Fruit fly (Drosophila melanogaster) whole organism, embryonic: ENCODE measurements around the gene Tcs6.

Experiments
- Awh ChIP-seq: fragments of 200-800 bp; sonication (Bioruptor generic); IDR thresholded peaks from 2 replicates; pipeline ENCODE4, ENCODE4 v1.3.6; 2022; ENCODE audit warnings: missing biosample characterization, missing genetic modification characterization
- Bteb2 ChIP-seq: fragments of 200-800 bp; sonication (Bioruptor generic); optimal IDR thresholded peaks from 2 replicates; lab custom pipeline; 2016; ENCODE audit warnings: missing biosample characterization, missing genetic modification characterization
- CG10267 ChIP-seq: fragments of 200-800 bp; sonication (Bioruptor generic); optimal IDR thresholded peaks from 2 replicates; lab custom pipeline; 2018; ENCODE audit warnings: missing biosample characterization, mild to moderate bottlenecking, missing genetic modification characterization, moderate library complexity
- CG10959 ChIP-seq: fragments of 200-800 bp; sonication (Bioruptor generic); IDR thresholded peaks from 2 replicates; pipeline ENCODE4 v1.3.6; 2022; ENCODE audit warnings: missing biosample characterization, missing genetic modification characterization
- CG10979 ChIP-seq: fragments of 200-800 bp; sonication (Bioruptor generic); optimal IDR thresholded peaks from 2 replicates; lab custom pipeline; 2018; ENCODE audit warnings: missing biosample characterization, mild to moderate bottlenecking, missing genetic modification characterization, moderate library complexity
- CG11695 ChIP-seq: fragments of 200-800 bp; sonication (Bioruptor generic); IDR thresholded peaks from 3 replicates; pipeline ENCODE4 v1.3.6; 2022; ENCODE audit warnings: missing biosample characterization, missing genetic modification characterization
- CG14441 ChIP-seq: fragments of 200-800 bp; sonication (Bioruptor generic); IDR thresholded peaks from 2 replicates; pipeline ENCODE4 v1.3.6; 2022; ENCODE audit warnings: missing biosample characterization, missing genetic modification characterization
- CG14860 ChIP-seq: fragments of 200-800 bp; sonication (Bioruptor generic); IDR thresholded peaks from 3 replicates; pipeline ENCODE4 v1.3.6; 2022; ENCODE audit warnings: missing biosample characterization, missing genetic modification characterization; ENCODE audit not compliant: partially characterized antibody
- CG15479 ChIP-seq: fragments of 200-800 bp; sonication (Bioruptor generic); optimal IDR thresholded peaks from 3 replicates; lab custom pipeline; 2019; ENCODE audit warnings: missing biosample characterization, mild to moderate bottlenecking, missing genetic modification characterization, moderate library complexity
- CG16863 ChIP-seq: fragments of 200-800 bp; sonication (Bioruptor generic); optimal IDR thresholded peaks from 3 replicates; lab custom pipeline; 2016; ENCODE audit warnings: missing biosample characterization, missing genetic modification characterization
- CG17328 ChIP-seq: fragments of 200-800 bp; sonication (Bioruptor generic); IDR thresholded peaks from 2 replicates; pipeline ENCODE4 v1.3.6; 2022; ENCODE audit warnings: missing biosample characterization, missing genetic modification characterization
- CG17359 ChIP-seq: fragments of 200-800 bp; sonication (Bioruptor generic); optimal IDR thresholded peaks from 3 replicates; lab custom pipeline; 2018; ENCODE audit warnings: missing biosample characterization, mild to moderate bottlenecking, missing genetic modification characterization, moderate library complexity
- CG17802 ChIP-seq: fragments of 200-800 bp; sonication (Bioruptor generic); optimal IDR thresholded peaks from 2 replicates; lab custom pipeline; 2018; ENCODE audit warnings: missing biosample characterization, mild to moderate bottlenecking, missing genetic modification characterization, moderate library complexity
- CG31224 ChIP-seq: fragments of 200-800 bp; sonication (Bioruptor generic); IDR thresholded peaks from 2 replicates; pipeline ENCODE4 v1.3.6; 2022; ENCODE audit warnings: missing biosample characterization, missing genetic modification characterization
- CG32767 ChIP-seq: fragments of 200-800 bp; sonication (Bioruptor generic); IDR thresholded peaks from 2 replicates; pipeline ENCODE4 v1.3.6; 2022; ENCODE audit warnings: missing biosample characterization, missing genetic modification characterization
- CG32772 ChIP-seq: fragments of 200-800 bp; sonication (Bioruptor generic); IDR thresholded peaks from 2 replicates; pipeline ENCODE4 v1.3.6; 2022; ENCODE audit warnings: missing biosample characterization, missing genetic modification characterization
- CG33213 ChIP-seq: fragments of 200-800 bp; sonication (Bioruptor generic); optimal IDR thresholded peaks from 3 replicates; lab custom pipeline; 2016; ENCODE audit warnings: missing biosample characterization, missing genetic modification characterization
- CG34224 ChIP-seq: fragments of 200-800 bp; sonication (Bioruptor generic); IDR thresholded peaks from 3 replicates; pipeline ENCODE4 v1.3.6; 2022; ENCODE audit warnings: missing biosample characterization, missing genetic modification characterization; ENCODE audit not compliant: partially characterized antibody
- CG8765 ChIP-seq: fragments of 200-800 bp; sonication (Bioruptor generic); IDR thresholded peaks from 2 replicates; pipeline ENCODE4 v1.3.6; 2022; ENCODE audit warnings: missing biosample characterization, missing genetic modification characterization
- D ChIP-seq, 2 experiments: fragments of 200-800 bp in 1 of 2; fragments of >200 bp in 1 of 2; sonication (Bioruptor generic) in 1 of 2; optimal IDR thresholded peaks; 2 replicates in 1 of 2; 3 replicates in 1 of 2; lab custom pipeline; 2017; ENCODE audit warnings: mild to moderate bottlenecking in 1 of 2, missing biosample characterization in 1 of 2, missing genetic modification characterization in 1 of 2, missing genetic modification reagents in 1 of 2
- Dbx ChIP-seq: fragments of 200-800 bp; sonication (Bioruptor generic); IDR thresholded peaks from 3 replicates; pipeline ENCODE4 v1.3.6; 2022; ENCODE audit warnings: missing biosample characterization, missing genetic modification characterization
- Kr ChIP-seq: fragments of 200-800 bp; sonication (Bioruptor generic); optimal IDR thresholded peaks from 2 replicates; lab custom pipeline; 2017; ENCODE audit warnings: missing biosample characterization, mild to moderate bottlenecking, missing genetic modification characterization
- Lim3 ChIP-seq: fragments of 200-800 bp; sonication (Bioruptor generic); IDR thresholded peaks from 2 replicates; pipeline ENCODE4 v1.3.6; 2022; ENCODE audit warnings: missing biosample characterization, missing genetic modification characterization
- Sox100B ChIP-seq: fragments of 200-800 bp; sonication (Bioruptor generic); optimal IDR thresholded peaks from 3 replicates; lab custom pipeline; 2018; ENCODE audit warnings: missing biosample characterization, mild to moderate bottlenecking, missing genetic modification characterization
- Stat92E ChIP-seq, 3 experiments: fragments of >200 bp in 2 of 3; fragments of 200-800 bp in 1 of 3; sonication (Bioruptor generic) in 1 of 3; optimal IDR thresholded peaks; 2 replicates each; lab custom pipeline; 2017 to 2019; ENCODE audit warnings: missing biosample characterization in 3 of 3, missing genetic modification characterization in 3 of 3, mild to moderate bottlenecking in 1 of 3, moderate library complexity in 1 of 3
- TFAM ChIP-seq: fragments of 200-800 bp; sonication (Bioruptor generic); optimal IDR thresholded peaks from 2 replicates; lab custom pipeline; 2017; ENCODE audit warnings: missing biosample characterization, missing genetic modification characterization, inconsistent platforms
- ac ChIP-seq: fragments of 200-800 bp; sonication (Bioruptor generic); optimal IDR thresholded peaks from 3 replicates; lab custom pipeline; 2017; ENCODE audit warnings: missing biosample characterization, mild to moderate bottlenecking, missing genetic modification characterization
- ase ChIP-seq: fragments of 200-800 bp; sonication (Bioruptor generic); IDR thresholded peaks from 3 replicates; pipeline ENCODE4 v1.3.6; 2022; ENCODE audit warnings: missing biosample characterization, missing genetic modification characterization
- ato ChIP-seq: fragments of 200-800 bp; sonication (Bioruptor generic); IDR thresholded peaks from 2 replicates; pipeline ENCODE4 v1.3.6; 2022; ENCODE audit warnings: missing biosample characterization, missing genetic modification characterization; ENCODE audit not compliant: partially characterized antibody
- chn ChIP-seq: fragments of 200-800 bp; sonication (Bioruptor generic); optimal IDR thresholded peaks from 2 replicates; lab custom pipeline; 2016; ENCODE audit warnings: missing biosample characterization, missing genetic modification characterization
- crol ChIP-seq: fragments of 200-800 bp; sonication (Bioruptor generic); IDR thresholded peaks from 2 replicates; pipeline ENCODE4 v1.3.6; 2022; ENCODE audit warnings: missing biosample characterization, missing genetic modification characterization
- cwo ChIP-seq: fragments of 200-800 bp; sonication (Bioruptor generic); optimal IDR thresholded peaks from 3 replicates; lab custom pipeline; 2017; ENCODE audit warnings: missing biosample characterization, missing genetic modification characterization, mild to moderate bottlenecking, moderate library complexity, missing genetic modification reagents
- dm ChIP-seq: fragments of 200-800 bp; sonication (Bioruptor generic); optimal IDR thresholded peaks from 3 replicates; lab custom pipeline; 2016; ENCODE audit warnings: missing biosample characterization, missing genetic modification characterization
- grn ChIP-seq: fragments of 200-800 bp; sonication (Bioruptor generic); optimal IDR thresholded peaks from 3 replicates; lab custom pipeline; 2017; ENCODE audit warnings: missing biosample characterization, missing genetic modification characterization
- gsb ChIP-seq: fragments of 200-800 bp; sonication (Bioruptor generic); IDR thresholded peaks from 2 replicates; pipeline ENCODE4 v1.3.6; 2022; ENCODE audit warnings: missing biosample characterization, missing genetic modification characterization
- insv ChIP-seq, 2 experiments: fragments of 200-800 bp; sonication (Bioruptor generic); optimal IDR thresholded peaks; 3 replicates each; lab custom pipeline; 2016 to 2018; ENCODE audit warnings: missing biosample characterization in 2 of 2, missing genetic modification characterization in 2 of 2
- ken ChIP-seq: fragments of 200-800 bp; sonication (Bioruptor generic); IDR thresholded peaks from 3 replicates; pipeline ENCODE4 v1.3.6; 2022; ENCODE audit warnings: missing biosample characterization, missing genetic modification characterization
- klu ChIP-seq: fragments of 200-800 bp; sonication (Bioruptor generic); IDR thresholded peaks from 2 replicates; pipeline ENCODE4 v1.3.6; 2022; ENCODE audit warnings: missing biosample characterization, missing genetic modification characterization
- kni ChIP-seq: fragments of 200-800 bp; sonication (Bioruptor generic); optimal IDR thresholded peaks from 3 replicates; lab custom pipeline; 2017; ENCODE audit warnings: mild to moderate bottlenecking, missing biosample characterization, missing genetic modification reagents, missing genetic modification characterization
- lmd ChIP-seq: fragments of 200-800 bp; sonication (Bioruptor generic); IDR thresholded peaks from 2 replicates; pipeline ENCODE4 v1.3.6; 2022; ENCODE audit warnings: missing biosample characterization, missing genetic modification characterization
- pros ChIP-seq: fragments of 200-800 bp; sonication (Bioruptor generic); optimal IDR thresholded peaks from 3 replicates; lab custom pipeline; 2019; ENCODE audit warnings: missing biosample characterization, mild to moderate bottlenecking, missing genetic modification characterization, moderate library complexity
- sens ChIP-seq: fragments of 200-800 bp; sonication (Bioruptor generic); peaks from one replicate; lab custom pipeline; 2016; ENCODE audit warnings: missing biosample characterization, missing genetic modification characterization
- sim ChIP-seq: fragments of 200-800 bp; sonication (Bioruptor generic); IDR thresholded peaks from 2 replicates; pipeline ENCODE4 v1.3.6; 2022; ENCODE audit warnings: missing biosample characterization, missing genetic modification characterization
- sqz ChIP-seq: fragments of 200-800 bp; sonication (Bioruptor generic); optimal IDR thresholded peaks from 3 replicates; lab custom pipeline; 2018; ENCODE audit warnings: missing biosample characterization, mild to moderate bottlenecking, missing genetic modification characterization
- tll ChIP-seq, 2 experiments: fragments of 200-800 bp in 1 of 2; fragments of >200 bp in 1 of 2; sonication (Bioruptor generic) in 1 of 2; optimal IDR thresholded peaks; 2 replicates each; lab custom pipeline; 2017 to 2019; ENCODE audit warnings: missing biosample characterization in 2 of 2, missing genetic modification characterization in 2 of 2, mild to moderate bottlenecking in 1 of 2, moderate library complexity in 1 of 2
- twi ChIP-seq: fragments of 200-800 bp; optimal IDR thresholded peaks from 2 replicates; lab custom pipeline; 2019; ENCODE audit warnings: missing biosample characterization, mild to moderate bottlenecking, missing genetic modification characterization, moderate library complexity
- zen ChIP-seq: fragments of 200-800 bp; sonication (Bioruptor generic); optimal IDR thresholded peaks from 3 replicates; lab custom pipeline; 2018; ENCODE audit warnings: missing biosample characterization, mild to moderate bottlenecking, missing genetic modification characterization, moderate library complexity

Gene Tcs6

DNA sequence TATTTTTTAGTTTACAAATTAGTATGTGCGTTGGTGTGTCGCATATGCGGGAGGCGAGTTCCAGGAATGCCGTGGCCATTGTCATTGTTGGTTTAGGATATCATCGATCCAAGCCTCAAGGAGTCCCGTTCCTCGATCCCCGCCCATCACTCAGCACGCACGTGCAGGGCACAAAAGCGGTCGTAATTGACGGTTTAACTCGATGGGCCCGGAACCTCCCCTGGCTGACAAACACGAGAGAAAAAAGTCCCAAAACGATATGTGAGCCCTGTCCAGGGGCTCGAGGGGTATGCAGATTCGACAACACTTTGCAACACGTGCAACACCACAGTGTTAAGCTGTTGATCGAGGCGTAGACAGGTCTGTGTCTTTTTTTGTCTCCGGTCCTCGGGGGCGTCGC lies 30.1 kb downstream of the Tcs6 start:
- TF ChIP-seq Sox100B (GFP tag; lab: Kevin White, UChicago) = no peak
- peak; percentile 25 for TF ChIP-seq zen
- TF ChIP-seq Stat92E (GFP tag; optimal IDR thresholded peaks at IDR 0.05; lab: Kevin White, UChicago) = peak in 1 of 3 experiments; percentile 56
- peak; percentile 35 for TF ChIP-seq CG15479
- TF ChIP-seq Kr (GFP tag; lab: Kevin White, UChicago) = peak; percentile 46
- 0 out of 2 replicates have a peak, but pooled peaks have one; percentile 8 for TF ChIP-seq CG10959 (GFP tag; lab: Robert Waterston, UW)
- TF ChIP-seq CG10979 (tag; lab: Kevin White, UChicago) = no peak
- TF ChIP-seq lmd (GFP tag; lab: Robert Waterston, UW) = 0 out of 2 replicates have a peak, but pooled peaks have one; percentile 7
- peak; percentile 29 for TF ChIP-seq dm (GFP tag; lab: Kevin White, UChicago)
- TF ChIP-seq insv (GFP tag; optimal IDR thresholded peaks at IDR 0.05; lab: Kevin White, UChicago) = no peak
- peak in 1 of 2 experiments; percentile 4 for TF ChIP-seq tll (GFP tag; optimal IDR thresholded peaks at IDR 0.05; lab: Kevin White, UChicago)
- peak; percentile 72 for TF ChIP-seq crol (GFP tag; lab: Robert Waterston, UW)
- TF ChIP-seq chn (GFP tag; lab: Kevin White, UChicago) = peak; percentile 18
- TF ChIP-seq ase (GFP tag; lab: Robert Waterston, UW) = no peak
- no peak for TF ChIP-seq CG32772 (GFP tag; lab: Robert Waterston, UW)
- no peak for TF ChIP-seq CG33213 (GFP tag; lab: Kevin White, UChicago)
- TF ChIP-seq kni (GFP tag; lab: Kevin White, UChicago) = peak; percentile 71
- TF ChIP-seq CG31224 = no peak
- TF ChIP-seq D (optimal IDR thresholded peaks at IDR 0.05; lab: Kevin White, UChicago) = peak; percentile 31
- no peak for TF ChIP-seq D (GFP tag; optimal IDR thresholded peaks at IDR 0.05; lab: Kevin White, UChicago)
- TF ChIP-seq grn (GFP tag; lab: Kevin White, UChicago) = no peak
- no peak for TF ChIP-seq CG14860 (GFP tag; lab: Robert Waterston, UW)
- no peak for TF ChIP-seq Dbx
- TF ChIP-seq twi (tag; lab: Kevin White, UChicago) = peak; percentile 84
- no peak for TF ChIP-seq CG17802 (tag; lab: Kevin White, UChicago)
- peak; percentile 18 for TF ChIP-seq sens (GFP tag; lab: Kevin White, UChicago)

dm6 chr3R:26026631-26027274 lies 31.3 kb downstream of the Tcs6 start:
- TF ChIP-seq ato (no peak), Awh (GFP tag; lab: Robert Waterston, UW) (0 out of 2 replicates have a peak, but pooled peaks have one; percentile 45), Bteb2 (no peak), CG10267 (tag; lab: Kevin White, UChicago) (no peak), CG8765 (GFP tag; lab: Robert Waterston, UW) (no peak), ken (no peak), kni (GFP tag; lab: Kevin White, UChicago) (peak; percentile 62), CG17359 (tag; lab: Kevin White, UChicago) (peak; percentile 71), sim (GFP tag; lab: Robert Waterston, UW) (0 out of 2 replicates have a peak, but pooled peaks have one; percentile 23), CG15479 (peak; percentile 52), CG14441 (no peak), grn (GFP tag; lab: Kevin White, UChicago) (peak; percentile 98), CG11695 (no peak), pros (GFP tag; lab: Kevin White, UChicago) (peak; percentile 75), Lim3 (GFP tag; lab: Robert Waterston, UW) (no peak), TFAM (GFP tag; lab: Kevin White, UChicago) (no peak), Stat92E (GFP tag; optimal IDR thresholded peaks at IDR 0.05; lab: Kevin White, UChicago) (peak in 1 of 3 experiments; percentile 57), CG16863 (GFP tag; lab: Kevin White, UChicago) (no peak), gsb (GFP tag; lab: Robert Waterston, UW) (no peak), twi (tag; lab: Kevin White, UChicago) (peak; percentile 50), ac (GFP tag; lab: Kevin White, UChicago) (peak; percentile 16), tll (GFP tag; optimal IDR thresholded peaks at IDR 0.05; lab: Kevin White, UChicago) (peak in 1 of 2 experiments; percentile 53), CG17328 (GFP tag; lab: Robert Waterston, UW) (0 out of 2 replicates have a peak, but pooled peaks have one; percentile 5), sens (GFP tag; lab: Kevin White, UChicago) (peak; percentile 67), CG34224 (GFP tag; lab: Robert Waterston, UW) (no peak), cwo (GFP tag; lab: Kevin White, UChicago) (peak; percentile 69), klu (no peak), CG32767 (GFP tag; lab: Robert Waterston, UW) (no peak), sqz (GFP tag; lab: Kevin White, UChicago) (peak; percentile 93)
